Worm (Caenorhabditis elegans): Measurements from ENCODE around the gene nstp-8.

DNA sequence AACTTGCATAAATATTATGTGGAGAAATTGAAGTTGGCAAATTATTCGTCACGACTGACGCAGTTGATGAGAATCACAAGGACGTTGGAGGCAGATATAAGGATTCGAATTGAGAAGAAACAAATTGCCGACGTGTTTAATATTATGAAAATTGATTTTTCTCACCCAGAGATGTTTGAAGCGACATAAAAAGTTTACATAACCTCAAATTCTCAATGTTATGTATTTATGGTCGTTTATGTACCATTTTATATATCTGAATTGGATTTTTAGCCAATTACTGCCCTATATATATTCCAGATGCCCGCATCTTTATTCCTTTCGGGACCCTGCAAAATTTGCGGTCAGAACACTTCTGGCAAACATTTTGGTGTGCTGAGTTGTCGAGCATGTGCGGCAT is 13.3 kb downstream of the nstp-8 start, which contains the start of gene nhr-126:
- TF ChIP-seq fkh-10 (GFP tag; optimal IDR thresholded peaks at IDR 0.05) = no peak
- no peak for TF ChIP-seq snpc-4 (tag; optimal IDR thresholded peaks at IDR 0.05)
- no peak for TF ChIP-seq unc-62 (GFP tag; optimal IDR thresholded peaks at IDR 0.05 in 1 of 2)
- no peak for TF ChIP-seq unc-62 (tag; optimal IDR thresholded peaks at IDR 0.05)
- no peak for TF ChIP-seq aly-2 (tag; optimal IDR thresholded peaks at IDR 0.05)
- TF ChIP-seq nhr-11 (tag; optimal IDR thresholded peaks at IDR 0.05) = no peak
- TF ChIP-seq ceh-44 (GFP tag; IDR thresholded peaks at IDR 0.05) = no peak
- TF ChIP-seq gei-8 (GFP tag; optimal IDR thresholded peaks at IDR 0.05) = no peak
- TF ChIP-seq lin-13 (GFP tag; optimal IDR thresholded peaks at IDR 0.05) = no peak
- TF ChIP-seq Y75B8A.6 (GFP tag; IDR thresholded peaks at IDR 0.05) = no peak
- no peak for TF ChIP-seq ceh-28 (tag; optimal IDR thresholded peaks at IDR 0.05)
- TF ChIP-seq nhr-77 (tag; optimal IDR thresholded peaks at IDR 0.05) = no peak
- TF ChIP-seq lsy-2 (tag; optimal IDR thresholded peaks at IDR 0.05) = no peak
- no peak for TF ChIP-seq dpl-1 (GFP tag; optimal IDR thresholded peaks at IDR 0.05)
- TF ChIP-seq snpc-1.2 (GFP tag; IDR thresholded peaks at IDR 0.05) = no peak

Measured in whole organism, L4 larva.